Worm (Caenorhabditis elegans) whole organism, L1 larva: Measurements from ENCODE around the gene C02F4.5.

ENCODE experiments used
- lin-13 ChIP-seq: fragments of 150-350 bp; optimal IDR thresholded peaks from 2 replicates; lab custom pipeline; 2014; ENCODE audit warnings: missing biosample characterization, missing genetic modification reagents, missing genetic modification characterization
- mdl-1 ChIP-seq, 2 experiments: fragments of 150-350 bp; optimal IDR thresholded peaks; 2 replicates each; lab custom pipeline; 2014 to 2017; ENCODE audit warnings: missing biosample characterization in 2 of 2, missing genetic modification characterization in 2 of 2, inconsistent platforms in 1 of 2
- nhr-12 ChIP-seq: sonication (generic microtip); optimal IDR thresholded peaks from 2 replicates; lab custom pipeline; 2017; ENCODE audit warnings: missing biosample characterization, missing genetic modification characterization
- nhr-237 ChIP-seq: fragments of 150-350 bp; optimal IDR thresholded peaks from 2 replicates; lab custom pipeline; 2014; ENCODE audit warnings: missing biosample characterization, missing genetic modification characterization
- unc-86 ChIP-seq: sonication (generic microtip); optimal IDR thresholded peaks from 2 replicates; lab custom pipeline; 2016; ENCODE audit warnings: missing genetic modification characterization, missing compliant biosample characterization

DNA sequence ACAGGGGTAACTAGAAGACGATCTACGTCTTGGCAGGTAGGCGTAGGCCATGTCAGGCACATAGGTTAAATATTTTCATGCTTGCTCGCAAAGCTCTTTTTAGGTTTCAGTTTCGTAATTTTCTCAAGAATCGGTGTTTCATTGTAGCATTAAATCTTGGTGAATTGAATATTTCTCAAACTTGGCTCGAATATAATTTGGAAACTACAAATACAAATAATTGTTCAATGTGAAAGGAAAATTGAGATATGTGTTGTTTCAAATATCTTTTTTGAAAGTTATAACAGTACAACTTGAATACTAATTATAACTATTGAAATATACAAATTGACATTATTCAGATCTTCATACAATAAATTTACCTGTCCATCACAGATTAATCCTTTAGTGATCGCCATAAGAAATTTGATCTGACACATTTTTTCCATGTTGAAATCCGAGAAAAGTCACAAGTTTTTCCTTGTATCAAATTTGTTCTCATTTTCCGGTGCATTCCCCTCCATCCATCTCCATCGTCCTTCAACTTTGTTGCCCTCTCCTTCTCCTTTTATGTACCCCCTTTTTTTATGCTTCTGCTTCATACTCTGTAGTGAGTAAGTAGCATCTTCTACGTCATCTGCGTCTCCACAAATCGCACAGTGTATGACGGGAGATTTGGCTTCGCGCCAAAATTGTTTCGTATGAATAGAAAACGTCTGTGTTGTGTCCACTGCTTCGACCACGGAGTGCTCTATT, at the start of gene C02F4.5:
- no peak for TF ChIP-seq nhr-237 (tag; lab: Kevin White, UChicago)
- TF ChIP-seq unc-86 (tag; lab: Kevin White, UChicago), result peak; percentile 25
- no peak for TF ChIP-seq nhr-12 (tag; lab: Kevin White, UChicago)
- TF ChIP-seq mdl-1 (tag; optimal IDR thresholded peaks at IDR 0.05; lab: Kevin White, UChicago), result no peak
- no peak for TF ChIP-seq lin-13
